Fruit fly (Drosophila melanogaster): ENCODE results near the gene CG6652.
A peak's percentile ranks its signal among the peaks of the same experiment; 100 is the strongest.

CG6652 gene

DNA sequence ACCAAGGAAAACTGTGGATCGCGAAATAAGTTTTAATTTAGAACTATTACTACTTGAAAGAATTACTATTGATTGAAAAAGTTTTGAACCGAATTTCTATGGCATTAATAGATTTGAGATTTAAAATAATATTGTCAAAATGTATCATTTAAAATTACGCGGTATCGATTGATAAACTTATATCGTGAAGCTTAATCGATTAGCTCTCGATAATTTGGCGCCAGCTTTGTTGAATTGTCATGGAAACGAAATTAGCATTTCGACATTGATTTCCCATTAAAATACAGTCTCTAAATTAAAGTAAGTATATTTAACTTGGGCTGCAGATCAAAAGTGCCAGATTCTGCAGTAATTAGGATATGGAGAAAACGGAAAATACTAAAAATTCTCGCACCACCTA, 4.7 kb upstream of the CG6652 start, which contains the start of gene CG7730:
CG7730 (plus strand) TSS at position 206 of the 400 bp plus-strand sequence.
- TF ChIP-seq noc (tag; optimal IDR thresholded peaks at IDR 0.05) = no peak

DNA sequence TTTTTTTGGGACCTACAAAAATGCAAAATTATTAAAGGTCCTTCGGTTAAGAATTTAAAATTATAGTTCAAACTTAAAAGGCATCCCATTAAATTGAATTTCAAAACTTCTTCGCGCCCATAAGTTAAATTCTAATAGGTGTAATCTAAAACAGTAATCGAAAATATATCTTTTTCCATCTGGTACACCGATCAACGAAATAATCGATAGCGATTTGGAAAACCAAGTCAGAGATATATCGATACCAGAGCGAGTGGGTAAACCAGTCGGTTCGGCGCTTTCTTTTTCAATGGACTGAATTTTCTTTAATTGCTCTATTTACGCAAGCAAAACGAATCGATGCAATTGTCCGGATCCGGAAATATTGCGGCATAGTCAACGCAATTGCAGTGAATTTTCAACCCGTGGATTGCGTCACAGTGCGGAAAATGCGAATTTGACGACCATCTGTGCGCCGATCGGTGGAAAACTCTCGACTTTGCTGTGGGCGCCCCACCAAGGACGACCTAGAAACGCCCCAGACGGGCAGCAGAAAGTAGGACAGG, 1.5 kb upstream of the CG6652 start, which contains the start of gene Fit2:
Fit2 (plus strand) TSS at position 234 of the 545 bp plus-strand sequence.
- TF ChIP-seq noc (tag; optimal IDR thresholded peaks at IDR 0.05) = no peak

DNA sequence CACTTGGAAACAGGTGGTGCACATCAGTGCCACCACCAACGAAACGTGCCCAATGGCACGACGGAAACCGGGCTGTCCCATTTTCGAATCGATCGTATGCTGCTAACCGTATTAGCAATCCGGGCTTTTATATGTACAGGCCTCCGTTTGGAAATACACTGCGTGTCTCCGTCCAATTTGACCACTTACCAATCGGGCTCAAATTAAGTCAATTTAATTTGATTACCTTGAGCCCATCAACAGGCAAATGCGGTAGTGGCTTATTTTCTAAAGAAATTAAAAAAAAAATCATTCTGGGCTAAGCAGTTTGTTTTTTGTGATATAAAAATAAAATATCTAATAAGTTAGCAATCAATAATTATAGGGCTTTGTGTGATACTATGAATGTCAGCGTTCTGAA, 985 bp upstream of the CG6652 start, which contains the start of gene a10:
a10 (minus strand) TSS at position 101 of the 400 bp plus-strand sequence.
- no peak for TF ChIP-seq noc (tag; optimal IDR thresholded peaks at IDR 0.05)

DNA sequence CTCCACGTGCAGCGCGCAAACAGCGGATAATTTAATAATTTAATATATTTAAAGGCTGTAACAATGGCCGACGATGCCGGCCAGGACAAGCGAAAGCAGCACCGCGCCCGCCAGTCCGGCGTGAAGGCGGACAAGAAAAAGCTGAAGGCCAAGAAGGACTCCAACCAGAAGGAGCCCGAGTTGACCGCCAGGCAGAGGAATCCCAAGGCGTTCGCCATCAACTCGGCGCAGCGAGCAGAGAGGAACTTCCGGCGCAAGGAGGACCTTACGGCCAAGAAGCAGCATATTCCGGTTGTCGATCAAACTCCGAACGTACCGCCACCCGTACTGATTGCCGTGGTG, 6.1 kb downstream of the CG6652 start:
- TF ChIP-seq noc (tag; optimal IDR thresholded peaks at IDR 0.05) = no peak

DNA sequence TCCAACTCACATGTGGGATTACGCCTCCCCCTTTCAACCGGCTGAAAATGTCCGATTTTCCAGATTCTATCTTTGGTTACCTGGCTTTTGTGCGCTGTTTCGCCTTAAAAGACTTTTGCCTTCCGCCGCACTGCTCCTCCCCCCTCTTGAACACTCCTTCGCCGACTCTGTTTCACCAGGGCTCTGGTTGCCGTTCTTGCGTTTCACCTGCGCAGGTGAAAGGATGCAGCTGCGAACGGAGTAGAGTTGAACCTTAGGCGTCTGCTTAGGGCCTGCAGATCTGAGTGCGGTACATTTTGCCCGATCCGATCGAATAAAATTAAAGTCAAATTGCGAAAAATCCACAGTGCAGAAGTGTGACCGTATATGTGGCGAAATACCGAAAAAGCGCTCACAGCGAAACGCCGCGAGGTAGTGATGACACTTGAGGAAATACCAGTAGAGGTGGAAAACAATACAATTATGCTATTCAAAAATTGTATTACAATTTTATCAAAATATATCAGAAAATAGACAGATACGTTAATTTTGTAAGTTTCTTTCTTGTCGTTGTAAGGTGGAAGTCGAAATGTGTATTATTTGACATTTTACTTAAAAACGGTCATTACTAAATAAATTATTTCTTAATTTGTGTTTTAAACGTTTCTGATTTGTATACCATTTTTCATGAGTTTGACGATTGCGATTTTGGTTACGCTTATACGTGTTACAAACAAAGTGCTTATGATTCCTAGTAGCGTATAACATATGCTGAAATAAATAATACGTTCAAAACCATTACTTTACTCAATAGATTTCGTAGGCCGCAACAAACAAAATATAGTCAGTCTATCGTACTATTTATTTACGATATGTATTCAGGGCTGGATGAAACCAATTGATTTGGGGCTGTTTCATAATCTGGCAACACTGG, 6.7 kb downstream of the CG6652 start, which contains the start of the genes CG6664 and CG7728:
CG6664 (minus strand) TSS at position 518 of the 913 bp plus-strand sequence.
CG7728 (plus strand) TSS at position 874 of the 913 bp plus-strand sequence.
- no peak for TF ChIP-seq noc (tag; optimal IDR thresholded peaks at IDR 0.05)

DNA sequence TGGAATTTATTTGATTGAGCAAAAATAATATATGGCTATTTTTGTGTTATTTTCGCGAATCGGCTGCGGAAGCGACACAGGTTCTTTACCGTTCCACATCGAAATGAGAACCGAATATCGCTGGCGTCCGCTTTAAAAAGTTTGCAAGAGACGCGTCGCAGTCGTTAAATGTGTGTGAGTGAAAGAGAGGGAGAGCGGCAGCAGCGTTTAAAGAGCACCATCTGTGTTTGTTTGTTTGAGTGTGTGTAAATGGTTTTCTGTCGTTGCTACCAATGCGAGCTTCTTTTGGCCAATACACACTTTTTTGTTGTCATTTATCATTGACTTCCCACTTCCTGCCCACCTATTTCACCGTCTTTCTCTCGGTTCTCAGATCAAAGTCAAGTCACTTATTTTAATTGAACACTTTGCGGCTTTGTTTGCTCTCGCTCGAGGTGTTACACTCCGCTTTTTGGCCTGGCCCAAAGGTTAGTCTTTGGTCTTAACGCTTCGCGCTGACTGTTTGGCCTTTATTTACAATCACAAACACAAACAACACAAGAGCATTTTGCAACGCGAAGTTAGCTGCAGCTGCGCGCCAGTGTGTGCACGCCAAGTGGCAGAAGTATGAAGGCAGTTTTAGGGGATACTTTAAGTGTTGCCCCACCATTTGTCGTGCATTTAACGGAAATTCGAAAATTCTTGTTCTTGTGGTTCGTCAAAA, 10.5 kb downstream of the CG6652 start, which contains the start of gene CG3764:
CG3764 (minus strand) TSS at position 549 of the 703 bp plus-strand sequence.
- TF ChIP-seq noc (tag; optimal IDR thresholded peaks at IDR 0.05) = peak; percentile 60

DNA sequence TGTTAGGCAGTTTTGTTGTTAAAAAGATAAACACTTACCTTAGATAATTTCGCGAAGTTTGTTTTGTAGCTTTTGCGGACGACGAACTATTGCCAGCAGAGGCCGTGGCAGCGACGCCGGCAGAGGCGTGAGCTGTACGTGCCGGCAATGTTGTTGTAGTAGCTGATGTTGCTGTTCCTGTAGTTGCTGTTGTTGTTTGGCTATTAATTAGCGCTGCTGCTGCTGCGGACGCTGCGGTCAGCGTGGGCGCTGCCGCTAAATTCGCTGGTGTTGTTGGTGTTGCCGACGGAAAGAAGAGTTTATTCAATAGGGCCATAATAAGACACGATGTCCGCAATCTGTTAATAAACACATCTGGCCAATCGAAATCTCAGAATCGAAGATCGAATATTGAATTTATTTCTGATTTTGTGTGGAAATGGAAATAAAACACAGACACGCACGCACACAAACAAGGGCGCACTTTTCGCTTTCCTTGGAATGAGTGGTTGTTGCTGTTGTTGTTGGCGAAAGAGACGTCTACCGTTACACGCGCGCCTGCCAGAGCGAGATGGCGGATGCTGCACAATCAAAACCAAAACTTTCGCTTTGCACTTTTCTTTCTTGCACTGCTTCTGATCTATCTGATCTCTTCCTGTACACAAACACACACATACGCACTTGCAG, 11.2 kb downstream of the CG6652 start:
- TF ChIP-seq noc (tag; optimal IDR thresholded peaks at IDR 0.05) = no peak

DNA sequence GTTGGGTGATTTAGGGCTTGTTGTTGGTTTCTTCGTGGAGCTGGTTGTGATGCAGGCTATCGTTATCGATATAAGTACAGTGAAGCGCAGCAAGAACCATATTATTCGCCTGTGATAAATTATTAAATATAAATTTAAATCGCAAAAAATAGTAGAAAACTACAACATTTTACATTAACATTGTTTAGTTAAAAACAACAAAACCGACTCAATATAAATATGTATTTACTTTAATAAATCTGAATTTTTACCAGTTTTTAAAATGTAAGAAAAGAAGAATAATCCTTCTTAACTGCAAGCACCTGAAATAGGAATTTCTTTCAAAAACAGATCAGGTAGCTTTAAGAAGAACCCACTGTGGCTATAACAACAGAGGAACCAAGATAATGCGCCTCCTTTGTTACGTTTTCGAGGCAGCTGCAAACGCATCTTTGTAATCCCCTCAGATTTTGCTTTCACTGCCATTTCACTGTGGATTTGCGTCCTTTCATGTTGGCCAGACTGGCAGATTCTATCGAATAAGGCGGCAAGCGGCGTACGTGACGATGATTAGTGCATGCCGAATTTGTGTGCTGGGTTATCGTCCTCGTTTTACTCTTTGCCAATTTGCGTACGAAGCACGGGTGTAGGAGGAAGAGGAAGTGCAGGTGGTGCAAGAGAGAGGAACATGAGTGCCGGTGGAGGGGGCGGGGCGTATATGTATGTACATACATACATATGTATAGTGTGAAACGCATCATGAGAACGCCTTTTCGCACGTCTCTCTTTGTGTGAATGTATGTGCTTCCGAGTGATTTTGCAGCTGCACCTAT, 12.0 kb downstream of the CG6652 start:
- no peak for TF ChIP-seq noc (tag; optimal IDR thresholded peaks at IDR 0.05)

DNA sequence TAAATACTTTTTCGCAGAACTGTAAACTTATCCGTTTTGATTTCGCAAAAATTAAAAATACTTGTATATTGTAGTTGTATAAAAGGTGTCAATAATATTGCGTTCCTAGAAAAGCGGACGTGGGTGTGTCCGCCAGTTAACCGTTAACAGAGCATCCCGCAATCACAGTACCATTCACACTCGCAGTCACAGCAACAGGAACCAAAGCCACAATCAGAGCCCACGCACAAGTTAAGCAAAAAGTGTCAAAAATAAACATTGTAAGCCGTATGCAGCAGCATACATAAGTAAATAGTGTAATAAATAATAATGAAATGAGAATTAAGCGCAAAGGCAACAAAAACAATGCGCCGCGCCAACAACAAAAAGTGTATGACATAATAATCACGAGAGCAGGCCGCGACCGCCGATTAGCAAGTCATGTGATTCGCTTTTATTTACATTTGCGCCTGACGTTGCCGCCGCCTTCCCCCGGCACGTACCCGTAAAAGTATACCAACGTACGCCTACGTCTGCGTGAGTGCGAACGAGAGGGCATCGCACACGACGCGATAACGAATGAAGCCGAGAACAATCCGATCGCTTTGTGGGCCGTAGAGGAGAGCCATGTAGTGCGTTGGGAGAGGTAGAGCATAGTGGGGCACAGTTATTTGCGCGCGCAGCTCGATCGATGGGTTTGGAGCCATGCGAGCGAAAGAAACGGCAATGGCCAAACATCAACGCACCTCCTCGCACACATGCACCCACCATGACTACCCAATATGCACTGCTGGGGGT, 12.8 kb downstream of the CG6652 start:
- TF ChIP-seq noc (tag; optimal IDR thresholded peaks at IDR 0.05) = peak; percentile 91

DNA sequence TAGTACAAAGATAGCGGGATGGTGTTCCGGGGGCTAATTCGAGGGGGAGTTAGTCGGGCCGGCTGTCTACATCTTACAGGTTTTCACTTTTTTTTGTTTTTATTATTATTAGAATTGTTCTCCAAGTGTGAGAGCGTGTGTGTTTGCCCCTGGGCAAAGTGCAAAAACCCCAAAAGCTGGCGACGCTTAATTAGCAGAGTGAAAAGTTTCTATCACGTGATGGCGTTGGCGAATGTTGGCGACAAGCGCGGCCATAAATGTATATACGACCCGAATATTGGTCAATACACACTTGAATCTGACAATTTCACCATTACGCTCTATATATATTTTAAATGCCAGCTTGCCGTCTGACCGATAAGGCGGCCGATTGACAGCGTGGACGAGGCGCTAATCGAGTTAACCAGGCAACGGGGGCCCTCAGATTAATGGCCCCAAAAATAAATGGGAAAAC, 13.7 kb downstream of the CG6652 start:
- TF ChIP-seq noc (tag; optimal IDR thresholded peaks at IDR 0.05) = peak; percentile 81

DNA sequence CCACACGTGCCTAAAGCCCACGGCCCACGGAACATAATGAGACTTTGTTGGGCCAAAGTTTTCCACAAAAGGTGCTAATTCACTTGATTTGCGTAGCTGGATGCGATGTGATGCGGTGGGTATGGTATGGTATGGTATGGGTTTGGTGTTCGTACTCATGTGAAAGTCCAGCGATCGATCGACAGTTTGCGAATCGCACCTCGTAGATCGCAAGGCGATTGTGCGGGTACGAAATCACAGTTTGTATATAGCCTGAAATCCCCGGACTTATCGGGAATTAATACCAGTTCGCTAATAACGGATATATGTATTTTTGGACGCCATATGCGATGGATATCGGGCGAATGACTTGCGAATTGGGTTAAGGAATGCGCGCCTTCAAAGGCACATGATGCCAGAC, 14.7 kb downstream of the CG6652 start:
- no peak for TF ChIP-seq noc (tag; optimal IDR thresholded peaks at IDR 0.05)

DNA sequence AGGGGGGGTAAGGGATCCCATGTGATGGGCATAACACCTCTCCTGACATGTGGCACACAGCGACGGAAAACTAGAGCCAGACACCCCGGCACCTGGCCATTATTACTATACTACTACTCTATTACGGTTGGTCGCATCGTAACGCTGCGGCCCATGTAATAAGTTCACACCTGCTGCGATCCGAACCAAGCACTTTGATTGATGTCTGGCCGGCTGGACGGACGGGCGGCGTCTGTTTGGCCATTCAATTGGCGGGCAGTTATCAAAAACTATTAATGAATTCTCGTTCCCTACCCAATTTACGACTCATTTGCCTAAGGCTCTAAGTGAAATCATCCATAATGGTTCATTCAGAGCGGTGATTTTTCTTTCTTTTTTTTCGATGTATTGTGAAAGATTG, 15.2 kb downstream of the CG6652 start:
- no peak for TF ChIP-seq noc (tag; optimal IDR thresholded peaks at IDR 0.05)

DNA sequence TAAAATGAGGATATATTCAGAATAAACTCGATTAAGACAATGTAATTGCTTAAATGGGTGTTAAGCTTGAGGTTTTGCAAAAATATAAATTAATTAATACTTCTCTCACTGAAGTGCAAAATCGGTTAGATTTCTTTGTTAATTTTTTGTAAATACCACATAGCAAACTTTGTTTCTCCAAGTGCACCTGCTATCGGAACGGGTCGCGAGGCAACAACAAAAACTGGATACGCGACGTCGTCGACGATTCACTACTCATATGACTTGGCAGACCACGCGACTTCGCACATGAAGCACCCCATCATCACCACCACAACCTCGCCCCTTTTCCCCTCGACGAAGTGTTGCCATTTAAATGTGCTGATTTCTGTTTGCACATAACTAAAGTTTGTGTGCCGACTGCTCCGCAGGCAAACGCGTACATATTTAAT, 15.6 kb downstream of the CG6652 start:
- TF ChIP-seq noc (tag; optimal IDR thresholded peaks at IDR 0.05) = peak; percentile 67

DNA sequence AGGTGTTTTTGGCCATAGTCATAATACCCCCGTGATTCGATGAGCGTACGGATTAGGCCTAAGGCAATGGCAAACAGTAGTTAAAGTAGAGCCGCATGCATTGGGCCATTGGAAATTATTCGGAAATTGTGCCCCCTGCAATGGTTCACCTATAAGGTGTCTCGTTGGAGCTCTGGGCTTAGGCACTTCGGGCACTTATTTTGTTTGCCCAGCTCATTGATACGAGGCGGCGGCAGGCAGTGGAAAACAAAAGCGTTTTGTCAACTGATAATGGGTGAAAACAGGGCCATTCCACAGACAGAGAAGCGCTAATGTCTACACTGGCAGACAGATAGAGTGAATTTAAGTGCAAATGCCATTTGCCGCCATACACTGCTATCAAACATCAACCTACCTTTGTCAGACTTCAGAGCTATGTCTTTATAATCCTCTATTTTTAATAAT, 16.4 kb downstream of the CG6652 start:
- no peak for TF ChIP-seq noc (tag; optimal IDR thresholded peaks at IDR 0.05)
